Worm (Caenorhabditis elegans) whole organism, young adult: ENCODE data around the gene ace-4.
A peak's percentile ranks its signal among the peaks of the same experiment; 100 is the strongest.

Experiments
- B0261.1 ChIP-seq: sonication (generic microtip); optimal IDR thresholded peaks from 2 replicates; lab custom pipeline; 2016; ENCODE audit warnings: mild to moderate bottlenecking, missing genetic modification characterization, moderate library complexity, missing compliant biosample characterization
- F10E7.11 ChIP-seq: sonication (generic microtip); optimal IDR thresholded peaks from 2 replicates; lab custom pipeline; 2017; ENCODE audit warnings: mild to moderate bottlenecking, missing genetic modification characterization, moderate library complexity, missing compliant biosample characterization
- F23B12.7 ChIP-seq: sonication (generic microtip); optimal IDR thresholded peaks from 2 replicates; lab custom pipeline; 2017; ENCODE audit warnings: missing genetic modification characterization, mild to moderate bottlenecking, missing compliant biosample characterization, antibody characterized with exemption, moderate library complexity; ENCODE audit not compliant: insufficient read depth
- F39B2.1 ChIP-seq: fragments of 200-800 bp; sonication (Bioruptor generic); IDR thresholded peaks from 2 replicates; pipeline ENCODE4 v1.3.6; 2022; ENCODE audit warnings: missing genetic modification reagents, missing genetic modification characterization, missing compliant biosample characterization
- F49E8.2 ChIP-seq: sonication (generic microtip); optimal IDR thresholded peaks from 3 replicates; lab custom pipeline; 2017; ENCODE audit warnings: missing genetic modification characterization, mild to moderate bottlenecking, missing compliant biosample characterization, antibody characterized with exemption, moderate library complexity; ENCODE audit not compliant: insufficient read depth
- F55B11.4 ChIP-seq: sonication (generic microtip); optimal IDR thresholded peaks from 2 replicates; lab custom pipeline; 2016; ENCODE audit warnings: missing compliant biosample characterization, missing genetic modification characterization, borderline replicate concordance; ENCODE audit not compliant: insufficient read depth
- F57A8.1 ChIP-seq: fragments of 200-800 bp; sonication (Bioruptor generic); optimal IDR thresholded peaks from 2 replicates; lab custom pipeline; 2018; ENCODE audit warnings: mild to moderate bottlenecking, missing genetic modification characterization, moderate library complexity, missing compliant biosample characterization
- K11D2.4 ChIP-seq: fragments of 200-800 bp; sonication (Bioruptor generic); IDR thresholded peaks from 2 replicates; pipeline ENCODE4 v1.3.6; 2022; ENCODE audit warnings: missing genetic modification reagents, missing genetic modification characterization, missing compliant biosample characterization
- T07F8.4 ChIP-seq: sonication (generic microtip); optimal IDR thresholded peaks from 2 replicates; lab custom pipeline; 2016; ENCODE audit warnings: mild to moderate bottlenecking, missing genetic modification characterization, moderate library complexity, missing compliant biosample characterization
- Y56A3A.18 ChIP-seq: fragments of 200-800 bp; sonication (Bioruptor generic); IDR thresholded peaks from 2 replicates; pipeline ENCODE4 v1.3.6; 2022; ENCODE audit warnings: missing genetic modification reagents, missing genetic modification characterization, missing compliant biosample characterization
- Y95B8A.8 ChIP-seq: fragments of 200-800 bp; sonication (Bioruptor generic); IDR thresholded peaks from 2 replicates; pipeline ENCODE4 v1.3.6; 2022; ENCODE audit warnings: missing genetic modification reagents, missing genetic modification characterization, missing compliant biosample characterization
- aptf-3 ChIP-seq: fragments of 200-800 bp; sonication (Bioruptor generic); IDR thresholded peaks from 2 replicates; pipeline ENCODE4 v1.3.6; 2022; ENCODE audit warnings: missing genetic modification characterization, missing compliant biosample characterization
- atf-7 ChIP-seq: sonication (generic microtip); optimal IDR thresholded peaks from 2 replicates; lab custom pipeline; 2017; ENCODE audit warnings: mild to moderate bottlenecking, missing genetic modification characterization, missing compliant biosample characterization
- attf-6 ChIP-seq: fragments of 200-800 bp; sonication (Bioruptor generic); IDR thresholded peaks from 2 replicates; pipeline ENCODE4 v1.3.6; 2022; ENCODE audit warnings: missing genetic modification reagents, missing genetic modification characterization, missing compliant biosample characterization
- bed-1 ChIP-seq: fragments of 200-800 bp; sonication (Bioruptor generic); IDR thresholded peaks from 2 replicates; pipeline ENCODE4 v1.3.6; 2022; ENCODE audit warnings: missing genetic modification reagents, missing genetic modification characterization, missing compliant biosample characterization
- bed-2 ChIP-seq: fragments of 200-800 bp; sonication (Bioruptor generic); IDR thresholded peaks from 2 replicates; pipeline ENCODE4 v1.3.6; 2022; ENCODE audit warnings: missing genetic modification reagents, missing genetic modification characterization, missing compliant biosample characterization
- cebp-1 ChIP-seq, 2 experiments: fragments of 200-800 bp in 1 of 2; sonication (Bioruptor generic) in 1 of 2; sonication (generic microtip) in 1 of 2; IDR thresholded peaks in 1 of 2; optimal IDR thresholded peaks in 1 of 2; 2 replicates each; pipeline versions ENCODE4 v1.3.6 to Lab custom; 2017 to 2022; ENCODE audit warnings: missing compliant biosample characterization in 2 of 2, missing genetic modification characterization in 2 of 2, mild to moderate bottlenecking in 1 of 2, missing genetic modification reagents in 1 of 2, moderate library complexity in 1 of 2
- cebp-2 ChIP-seq: fragments of 200-800 bp; sonication (Bioruptor generic); IDR thresholded peaks from 2 replicates; pipeline ENCODE4 v1.3.6; 2022; ENCODE audit warnings: missing genetic modification characterization, missing compliant biosample characterization
- ceh-79 ChIP-seq: sonication (generic microtip); optimal IDR thresholded peaks from 2 replicates; lab custom pipeline; 2017; ENCODE audit warnings: mild to moderate bottlenecking, missing genetic modification characterization, missing compliant biosample characterization
- ceh-91 ChIP-seq: fragments of 200-800 bp; sonication (Bioruptor generic); IDR thresholded peaks from 2 replicates; pipeline ENCODE4 v1.3.6; 2022; ENCODE audit warnings: missing genetic modification reagents, missing genetic modification characterization, missing compliant biosample characterization
- chd-7 ChIP-seq: sonication (generic microtip); optimal IDR thresholded peaks from 2 replicates; lab custom pipeline; 2016; ENCODE audit warnings: mild to moderate bottlenecking, missing genetic modification characterization, moderate library complexity, missing compliant biosample characterization
- die-1 ChIP-seq: sonication (generic microtip); optimal IDR thresholded peaks from 2 replicates; lab custom pipeline; 2016; ENCODE audit warnings: missing genotype, mild to moderate bottlenecking, missing genetic modification characterization, missing compliant biosample characterization
- egl-18 ChIP-seq: fragments of 200-800 bp; sonication (Bioruptor generic); IDR thresholded peaks from 2 replicates; pipeline ENCODE4 v1.3.6; 2022; ENCODE audit warnings: missing genetic modification reagents, missing genetic modification characterization, missing compliant biosample characterization
- ekl-4 ChIP-seq: fragments of 200-800 bp; sonication (Bioruptor generic); IDR thresholded peaks from 2 replicates; pipeline ENCODE4 v1.3.6; 2022; ENCODE audit warnings: missing genetic modification reagents, missing genetic modification characterization, missing compliant biosample characterization
- ets-4 ChIP-seq: fragments of 200-800 bp; sonication (Bioruptor generic); optimal IDR thresholded peaks from 2 replicates; lab custom pipeline; 2018; ENCODE audit warnings: mild to moderate bottlenecking, missing genetic modification characterization, missing compliant biosample characterization
- fkh-3 ChIP-seq: sonication (generic microtip); optimal IDR thresholded peaks from 2 replicates; lab custom pipeline; 2016; ENCODE audit warnings: mild to moderate bottlenecking, missing genetic modification characterization, missing compliant biosample characterization
- hmg-1.2 ChIP-seq: fragments of 200-800 bp; sonication (Bioruptor generic); IDR thresholded peaks from 2 replicates; pipeline ENCODE4 v1.3.6; 2022; ENCODE audit warnings: missing genetic modification reagents, missing genetic modification characterization, missing compliant biosample characterization
- hsf-1 ChIP-seq: fragments of 200-800 bp; sonication (Bioruptor generic); IDR thresholded peaks from 2 replicates; pipeline ENCODE4 v1.3.6; 2022; ENCODE audit warnings: missing genetic modification reagents, missing genetic modification characterization, missing compliant biosample characterization
- lin-40 ChIP-seq: sonication (generic microtip); optimal IDR thresholded peaks from 2 replicates; lab custom pipeline; 2016; ENCODE audit warnings: missing genetic modification characterization, mild to moderate bottlenecking, missing compliant biosample characterization, missing genotype, missing genetic modification reagents
- lin-54 ChIP-seq: fragments of 200-800 bp; sonication (Bioruptor generic); optimal IDR thresholded peaks from 2 replicates; lab custom pipeline; 2018; ENCODE audit warnings: mild to moderate bottlenecking, missing genetic modification characterization, missing compliant biosample characterization
- lsy-27 ChIP-seq: sonication (generic microtip); optimal IDR thresholded peaks from 2 replicates; lab custom pipeline; 2017; ENCODE audit warnings: missing genetic modification characterization, mild to moderate bottlenecking, missing compliant biosample characterization, antibody characterized with exemption, missing genotype, borderline replicate concordance; ENCODE audit not compliant: insufficient read depth
- madf-6 ChIP-seq: fragments of 200-800 bp; sonication (Bioruptor generic); IDR thresholded peaks from 2 replicates; pipeline ENCODE4 v1.3.6; 2022; ENCODE audit warnings: missing genetic modification reagents, missing genetic modification characterization, missing compliant biosample characterization
- mcd-1 ChIP-seq: fragments of 200-800 bp; sonication (Bioruptor generic); IDR thresholded peaks from 2 replicates; pipeline ENCODE4 v1.3.6; 2022; ENCODE audit warnings: missing genetic modification reagents, missing genetic modification characterization, missing compliant biosample characterization
- nfya-2 ChIP-seq: fragments of 200-800 bp; sonication (Bioruptor generic); IDR thresholded peaks from 2 replicates; pipeline ENCODE4 v1.3.6; 2022; ENCODE audit warnings: missing genetic modification reagents, missing genetic modification characterization, missing compliant biosample characterization
- nhr-80 ChIP-seq: sonication (generic microtip); optimal IDR thresholded peaks from 2 replicates; lab custom pipeline; 2016; ENCODE audit warnings: missing genetic modification characterization, missing compliant biosample characterization
- nhr-90 ChIP-seq: sonication (generic microtip); optimal IDR thresholded peaks from 2 replicates; lab custom pipeline; 2016; ENCODE audit warnings: missing genotype, mild to moderate bottlenecking, missing genetic modification characterization, missing compliant biosample characterization
- pha-4 ChIP-seq: fragments of 150-350 bp; sonication (generic microtip); optimal IDR thresholded peaks from 2 replicates; lab custom pipeline; 2014; ENCODE audit warnings: missing biosample characterization, missing genetic modification reagents, missing genetic modification characterization
- rpc-1 ChIP-seq, 2 experiments: fragments of 150-350 bp in 1 of 2; sonication (generic microtip) in 1 of 2; optimal IDR thresholded peaks; 2 replicates each; lab custom pipeline; 2014 to 2018; ENCODE audit warnings: missing biosample characterization in 1 of 2, missing genetic modification characterization in 1 of 2, missing genetic modification reagents in 1 of 2, missing genotype in 1 of 2
- snpc-4 ChIP-seq, 5 experiments: fragments of 150-350 bp in 1 of 5; sonication (generic microtip) in 4 of 5; optimal IDR thresholded peaks; 2 replicates each; lab custom pipeline; 2014 to 2018; ENCODE audit warnings: missing genetic modification characterization in 5 of 5, missing biosample characterization in 3 of 5, antibody characterized with exemption in 2 of 5, mild to moderate bottlenecking in 2 of 5, missing compliant biosample characterization in 2 of 5, missing genotype in 2 of 5, moderate library complexity in 2 of 5, missing genetic modification reagents in 1 of 5
- sptf-2 ChIP-seq: fragments of 200-800 bp; sonication (Bioruptor generic); optimal IDR thresholded peaks from 2 replicates; lab custom pipeline; 2018; ENCODE audit warnings: mild to moderate bottlenecking, missing genetic modification characterization, missing compliant biosample characterization
- tbp1 ChIP-seq: fragments of 200-800 bp; sonication (Bioruptor generic); optimal IDR thresholded peaks from 2 replicates; lab custom pipeline; 2018; ENCODE audit warnings: mild to moderate bottlenecking, missing genetic modification characterization, missing compliant biosample characterization
- tlf-1 ChIP-seq: fragments of 200-800 bp; sonication (Bioruptor generic); optimal IDR thresholded peaks from 2 replicates; lab custom pipeline; 2018; ENCODE audit warnings: mild to moderate bottlenecking, missing genetic modification characterization, missing compliant biosample characterization
- unc-130 ChIP-seq: sonication (generic microtip); optimal IDR thresholded peaks from 2 replicates; lab custom pipeline; 2016; ENCODE audit warnings: missing genetic modification reagents, missing genetic modification characterization, missing compliant biosample characterization
- zim-3 ChIP-seq: sonication (generic microtip); optimal IDR thresholded peaks from 2 replicates; lab custom pipeline; 2017; ENCODE audit warnings: mild to moderate bottlenecking, missing genetic modification characterization, moderate library complexity, missing compliant biosample characterization
- ztf-18 ChIP-seq: sonication (generic microtip); optimal IDR thresholded peaks from 2 replicates; lab custom pipeline; 2016; ENCODE audit warnings: missing genotype, mild to moderate bottlenecking, missing genetic modification characterization, missing compliant biosample characterization
- ztf-22 ChIP-seq: fragments of 200-800 bp; sonication (Bioruptor generic); optimal IDR thresholded peaks from 2 replicates; lab custom pipeline; 2018; ENCODE audit warnings: mild to moderate bottlenecking, missing genetic modification characterization, moderate library complexity, missing compliant biosample characterization
- ztf-6 ChIP-seq: fragments of 200-800 bp; sonication (Bioruptor generic); IDR thresholded peaks from 2 replicates; pipeline ENCODE4 v1.3.6; 2022; ENCODE audit warnings: missing genetic modification reagents, missing genetic modification characterization, missing compliant biosample characterization

Gene ace-4

ce11 chrII:14247227-14247626, 49.4 kb downstream of the ace-4 start (continued):
- TF ChIP-seq Y56A3A.18 (GFP tag; lab: Robert Waterston, UW) (no peak), ztf-18 (peak; percentile 56), F57A8.1 (no peak), lin-54 (GFP tag; lab: Kevin White, UChicago) (peak; percentile 89), unc-130 (GFP tag; lab: Kevin White, UChicago) (no peak), B0261.1 (tag; lab: Kevin White, UChicago) (no peak), tbp1 (GFP tag; lab: Kevin White, UChicago) (peak; percentile 37), F55B11.4 (no peak), sptf-2 (GFP tag; lab: Kevin White, UChicago) (no peak), fkh-3 (tag; lab: Kevin White, UChicago) (no peak), cebp-2 (GFP tag; lab: Robert Waterston, UW) (no peak), snpc-4 (GFP tag; optimal IDR thresholded peaks at IDR 0.05; lab: Kevin White, UChicago) (no peak), snpc-4 (tag; optimal IDR thresholded peaks at IDR 0.05; lab: Kevin White, UChicago) (no peak), bed-1 (GFP tag; lab: Robert Waterston, UW) (no peak), chd-7 (tag; lab: Kevin White, UChicago) (no peak), Y95B8A.8 (GFP tag; lab: Robert Waterston, UW) (0 out of 2 replicates have a peak, but pooled peaks have one; percentile 57), ets-4 (GFP tag; lab: Kevin White, UChicago) (no peak), zim-3 (tag; lab: Kevin White, UChicago) (no peak), rpc-1 (optimal IDR thresholded peaks at IDR 0.05; lab: Kevin White, UChicago) (no peak), rpc-1 (tag; optimal IDR thresholded peaks at IDR 0.05; lab: Kevin White, UChicago) (no peak), die-1 (no peak), F39B2.1 (GFP tag; lab: Robert Waterston, UW) (no peak), nhr-90 (no peak), mcd-1 (GFP tag; lab: Robert Waterston, UW) (peak; percentile 58; the same call in 1 of the 2 replicates), ekl-4 (GFP tag; lab: Robert Waterston, UW) (peak; percentile 46; the same call in 1 of the 2 replicates), atf-7 (tag; lab: Kevin White, UChicago) (no peak), ztf-6 (GFP tag; lab: Robert Waterston, UW) (no peak), lin-40 (no peak), F49E8.2 (tag; lab: Kevin White, UChicago) (peak; percentile 1), F10E7.11 (tag; lab: Kevin White, UChicago) (no peak), F23B12.7 (tag; lab: Kevin White, UChicago) (no peak), egl-18 (GFP tag; lab: Robert Waterston, UW) (no peak), hmg-1.2 (GFP tag; lab: Robert Waterston, UW) (peak; percentile 54), ztf-22 (no peak), tlf-1 (peak; percentile 77), attf-6 (GFP tag; lab: Robert Waterston, UW) (peak; percentile 56; the same call in 1 of the 2 replicates), pha-4 (tag; lab: Kevin White, UChicago) (no peak), nfya-2 (GFP tag; lab: Robert Waterston, UW) (no peak), lsy-27 (tag; lab: Kevin White, UChicago) (no peak), nhr-80 (tag; lab: Kevin White, UChicago) (no peak), madf-6 (GFP tag; lab: Robert Waterston, UW) (peak; percentile 98), hsf-1 (GFP tag; lab: Robert Waterston, UW) (peak; percentile 57; the same call in 1 of the 2 replicates), ceh-91 (GFP tag; lab: Robert Waterston, UW) (peak; percentile 92), ceh-79 (tag; lab: Kevin White, UChicago) (no peak), K11D2.4 (GFP tag; lab: Robert Waterston, UW) (no peak), T07F8.4 (tag; lab: Kevin White, UChicago) (no peak), bed-2 (no peak), cebp-1 (GFP tag; IDR thresholded peaks at IDR 0.05; lab: Robert Waterston, UW) (no peak), cebp-1 (tag; optimal IDR thresholded peaks at IDR 0.05; lab: Kevin White, UChicago) (no peak), aptf-3 (GFP tag; lab: Robert Waterston, UW) (no peak)
